Worm (Caenorhabditis elegans) whole organism, mixed stage, embryonic: ENCODE measurements around the gene srz-67.
A peak's percentile ranks its signal among the peaks of the same experiment; 100 is the strongest.

Experiments
- M03D4.4 ChIP-seq: sonication (generic microtip); optimal IDR thresholded peaks from 2 replicates; lab custom pipeline; 2017; ENCODE audit warnings: mild to moderate bottlenecking, missing genetic modification characterization, missing compliant biosample characterization
- bed-3 ChIP-seq: fragments of 200-800 bp; sonication (Bioruptor generic); optimal IDR thresholded peaks from 3 replicates; lab custom pipeline; 2018; ENCODE audit warnings: mild to moderate bottlenecking, missing genetic modification characterization, moderate library complexity, missing compliant biosample characterization
- blmp-1 ChIP-seq: fragments of 150-350 bp; optimal IDR thresholded peaks from 2 replicates; lab custom pipeline; 2014; ENCODE audit warnings: missing biosample characterization, missing genetic modification characterization
- ceh-43 ChIP-seq: fragments of 200-800 bp; sonication (Bioruptor generic); optimal IDR thresholded peaks from 2 replicates; lab custom pipeline; 2018; ENCODE audit warnings: mild to moderate bottlenecking, missing genetic modification characterization, moderate library complexity, missing compliant biosample characterization
- ceh-83 ChIP-seq: fragments of 200-800 bp; sonication (Bioruptor generic); optimal IDR thresholded peaks from 2 replicates; lab custom pipeline; 2018; ENCODE audit warnings: mild to moderate bottlenecking, missing genetic modification characterization, missing compliant biosample characterization
- drap-1 ChIP-seq: fragments of 200-800 bp; sonication (Bioruptor generic); optimal IDR thresholded peaks from 3 replicates; lab custom pipeline; 2018; ENCODE audit warnings: mild to moderate bottlenecking, missing genetic modification characterization, missing compliant biosample characterization
- elt-1 ChIP-seq: sonication (generic microtip); optimal IDR thresholded peaks from 2 replicates; lab custom pipeline; 2017; ENCODE audit warnings: missing genetic modification characterization, mild to moderate bottlenecking, missing compliant biosample characterization, antibody characterized with exemption, moderate library complexity, borderline replicate concordance; ENCODE audit not compliant: insufficient read depth
- elt-3 ChIP-seq: fragments of 150-350 bp; optimal IDR thresholded peaks from 2 replicates; lab custom pipeline; 2014; ENCODE audit warnings: missing biosample characterization, missing genetic modification characterization
- flh-1 ChIP-seq: fragments of 200-800 bp; sonication (Bioruptor generic); optimal IDR thresholded peaks from 2 replicates; lab custom pipeline; 2018; ENCODE audit warnings: mild to moderate bottlenecking, missing genetic modification characterization, moderate library complexity, missing compliant biosample characterization
- ham-2 ChIP-seq: fragments of 200-800 bp; sonication (Bioruptor generic); optimal IDR thresholded peaks from 2 replicates; lab custom pipeline; 2018; ENCODE audit warnings: mild to moderate bottlenecking, missing genetic modification characterization, missing compliant biosample characterization
- hlh-1 ChIP-seq: fragments of 150-350 bp; optimal IDR thresholded peaks from 2 replicates; lab custom pipeline; 2014; ENCODE audit warnings: missing biosample characterization, missing genetic modification reagents, missing genetic modification characterization
- lin-32 ChIP-seq: fragments of 200-800 bp; sonication (Bioruptor generic); optimal IDR thresholded peaks from 2 replicates; lab custom pipeline; 2018; ENCODE audit warnings: mild to moderate bottlenecking, missing genetic modification characterization, missing compliant biosample characterization
- lsy-2 ChIP-seq: fragments of 150-350 bp; optimal IDR thresholded peaks from 2 replicates; lab custom pipeline; 2014; ENCODE audit warnings: missing biosample characterization, missing genetic modification characterization
- mab-5 ChIP-seq: fragments of 150-350 bp; optimal IDR thresholded peaks from 2 replicates; lab custom pipeline; 2014; ENCODE audit warnings: missing biosample characterization, missing genetic modification characterization
- mep-1 ChIP-seq: fragments of 150-350 bp; optimal IDR thresholded peaks from 2 replicates; lab custom pipeline; 2017; ENCODE audit warnings: missing biosample characterization, missing genetic modification reagents, missing genetic modification characterization, inconsistent platforms
- mls-2 ChIP-seq: sonication (generic microtip); optimal IDR thresholded peaks from 2 replicates; lab custom pipeline; 2016; ENCODE audit warnings: mild to moderate bottlenecking, missing genetic modification characterization, moderate library complexity, missing compliant biosample characterization
- nhr-12 ChIP-seq: fragments of 150-350 bp; optimal IDR thresholded peaks from 2 replicates; lab custom pipeline; 2014; ENCODE audit warnings: missing biosample characterization, missing genetic modification characterization
- nhr-2 ChIP-seq: fragments of 150-350 bp; optimal IDR thresholded peaks from 2 replicates; lab custom pipeline; 2014; ENCODE audit warnings: missing biosample characterization, missing genetic modification characterization
- nhr-237 ChIP-seq: fragments of 150-350 bp; optimal IDR thresholded peaks from 2 replicates; lab custom pipeline; 2014; ENCODE audit warnings: missing biosample characterization, missing genetic modification characterization
- nhr-28 ChIP-seq: fragments of 150-350 bp; optimal IDR thresholded peaks from 2 replicates; lab custom pipeline; 2014; ENCODE audit warnings: missing biosample characterization, missing genetic modification characterization
- nhr-76 ChIP-seq: sonication (generic microtip); optimal IDR thresholded peaks from 2 replicates; lab custom pipeline; 2017; ENCODE audit warnings: missing biosample characterization, missing genetic modification characterization
- sem-2 ChIP-seq: fragments of 200-800 bp; sonication (Bioruptor generic); optimal IDR thresholded peaks from 2 replicates; lab custom pipeline; 2018; ENCODE audit warnings: mild to moderate bottlenecking, missing genetic modification characterization, missing compliant biosample characterization
- snpc-4 ChIP-seq: fragments of 150-350 bp; optimal IDR thresholded peaks from 2 replicates; lab custom pipeline; 2014; ENCODE audit warnings: missing biosample characterization, missing genetic modification characterization
- sptf-1 ChIP-seq: sonication (generic microtip); optimal IDR thresholded peaks from 2 replicates; lab custom pipeline; 2017; ENCODE audit warnings: mild to moderate bottlenecking, missing genetic modification characterization, moderate library complexity, missing compliant biosample characterization
- tbx-8 ChIP-seq: fragments of 200-800 bp; sonication (Bioruptor generic); optimal IDR thresholded peaks from 2 replicates; lab custom pipeline; 2018; ENCODE audit warnings: mild to moderate bottlenecking, missing genetic modification characterization, moderate library complexity, missing compliant biosample characterization
- unc-120 ChIP-seq: sonication (generic microtip); optimal IDR thresholded peaks from 2 replicates; lab custom pipeline; 2017; ENCODE audit warnings: missing genetic modification characterization, missing compliant biosample characterization; ENCODE audit not compliant: poor library complexity, severe bottlenecking
- unc-39 ChIP-seq: fragments of 150-350 bp; optimal IDR thresholded peaks from 2 replicates; lab custom pipeline; 2014; ENCODE audit warnings: missing biosample characterization, missing genetic modification characterization
- unc-62 ChIP-seq: fragments of 150-350 bp; optimal IDR thresholded peaks from 2 replicates; lab custom pipeline; 2014; ENCODE audit warnings: missing biosample characterization, missing genetic modification reagents, missing genetic modification characterization
- zip-8 ChIP-seq: fragments of 150-350 bp; optimal IDR thresholded peaks from 2 replicates; lab custom pipeline; 2014; ENCODE audit warnings: missing biosample characterization, missing genetic modification characterization

The srz-67 gene

DNA sequence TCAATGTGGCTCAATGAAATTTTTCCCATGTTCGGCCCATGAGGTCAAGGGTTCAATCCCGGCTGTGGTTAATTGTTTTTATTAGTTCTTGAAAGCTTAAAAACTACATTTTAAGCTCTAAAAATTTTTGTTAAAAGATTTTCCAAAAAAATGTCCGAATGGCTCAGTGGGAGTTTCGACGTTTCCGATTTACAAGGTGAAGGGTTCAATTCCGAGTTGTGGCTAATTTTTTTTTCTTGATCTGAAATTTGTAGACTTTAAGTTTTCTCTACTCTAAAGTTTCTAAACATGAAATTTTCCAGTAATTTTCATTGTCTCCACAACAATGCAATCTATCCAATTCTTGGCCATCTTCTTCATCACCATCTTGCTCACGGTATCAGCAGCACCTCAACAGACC, 25.6 kb upstream of the srz-67 start, which contains the start of gene F02E11.2:
TSS of gene F02E11.2 (plus strand) at position 301 of the 400 bp plus-strand sequence.
- TF ChIP-seq ceh-43 (no peak), mls-2 (tag; lab: Kevin White, UChicago) (no peak), sem-2 (no peak)

DNA sequence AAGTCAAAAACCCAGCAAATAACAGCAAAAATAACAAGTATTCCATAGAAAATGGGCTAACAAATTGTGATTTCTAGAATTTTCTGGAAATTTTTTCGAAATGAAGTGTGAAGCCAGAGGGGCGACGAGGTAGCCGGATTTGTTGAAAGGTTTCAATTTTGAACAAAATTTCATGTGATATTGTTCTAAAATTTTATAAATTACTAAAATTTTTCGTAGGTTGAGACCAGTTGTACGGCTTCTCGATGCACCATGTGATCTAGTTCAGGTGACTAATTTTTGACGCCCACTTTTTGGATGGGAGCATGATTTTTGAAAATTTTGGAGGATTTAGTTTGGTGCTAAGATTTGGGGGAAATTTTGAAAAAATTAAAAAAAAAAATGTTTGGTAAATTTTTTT, 22.3 kb upstream of the srz-67 start, which contains the start of gene gcy-19:
TSS of gene gcy-19 (minus strand) at position 101 of the 400 bp plus-strand sequence.
- TF ChIP-seq nhr-12 (no peak), ceh-43 (no peak), unc-120 (tag; lab: Kevin White, UChicago) (no peak), zip-8 (tag; lab: Kevin White, UChicago) (no peak), unc-39 (tag; lab: Kevin White, UChicago) (no peak), snpc-4 (tag; lab: Kevin White, UChicago) (no peak), M03D4.4 (tag; lab: Kevin White, UChicago) (no peak), lin-32 (GFP tag; lab: Kevin White, UChicago) (no peak), nhr-76 (tag; lab: Kevin White, UChicago) (no peak), mab-5 (tag; lab: Kevin White, UChicago) (no peak), lsy-2 (no peak), mls-2 (tag; lab: Kevin White, UChicago) (no peak), nhr-28 (tag; lab: Kevin White, UChicago) (no peak)

DNA sequence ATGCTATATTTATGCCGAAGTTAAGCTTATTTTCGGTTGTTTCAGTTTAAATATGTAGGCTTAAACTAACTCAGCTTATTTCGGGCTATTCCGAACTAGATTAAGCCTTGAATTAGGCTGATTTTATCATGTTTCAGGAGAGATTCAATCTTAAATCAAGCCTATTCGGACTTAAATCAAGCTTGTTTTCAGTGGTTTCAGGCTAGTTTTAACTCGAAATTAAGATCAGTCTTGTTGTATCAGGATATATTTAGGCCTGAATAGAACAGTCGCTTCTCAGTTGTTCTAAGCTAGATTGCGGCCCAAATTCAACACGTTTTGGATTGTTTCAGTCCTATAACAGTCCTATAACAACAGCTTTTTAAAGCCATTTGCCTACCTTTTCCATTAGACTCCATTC, 14.8 kb upstream of the srz-67 start:
- no peak for TF ChIP-seq flh-1 (GFP tag; lab: Kevin White, UChicago)

DNA sequence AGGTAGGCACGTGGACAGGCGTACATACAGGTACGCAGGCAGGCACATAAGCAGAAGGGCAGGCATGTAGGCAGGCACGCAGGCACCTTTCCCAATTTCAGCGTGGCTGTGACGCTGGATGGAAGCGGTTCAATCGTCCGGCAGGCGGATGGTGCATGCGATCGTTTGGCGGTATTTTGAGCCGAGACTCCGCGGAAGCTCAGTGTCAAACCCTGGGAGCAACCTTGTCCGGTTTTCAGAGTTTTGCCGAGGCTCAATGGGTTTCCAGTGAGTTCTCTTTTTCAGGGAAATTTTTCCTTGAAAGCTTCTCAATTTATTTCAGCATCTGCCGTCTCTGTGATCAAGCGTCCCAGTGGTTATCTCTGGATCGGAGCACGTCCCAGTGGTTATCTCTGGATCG, 13.3 kb upstream of the srz-67 start:
- TF ChIP-seq unc-62 (GFP tag; lab: Kevin White, UChicago) (no peak), blmp-1 (no peak), nhr-237 (no peak), flh-1 (GFP tag; lab: Kevin White, UChicago) (no peak), ceh-83 (no peak), mab-5 (tag; lab: Kevin White, UChicago) (no peak), mls-2 (tag; lab: Kevin White, UChicago) (no peak), elt-3 (tag; lab: Kevin White, UChicago) (no peak), lsy-2 (no peak), ham-2 (no peak), tbx-8 (GFP tag; lab: Kevin White, UChicago) (no peak), unc-120 (tag; lab: Kevin White, UChicago) (no peak)

DNA sequence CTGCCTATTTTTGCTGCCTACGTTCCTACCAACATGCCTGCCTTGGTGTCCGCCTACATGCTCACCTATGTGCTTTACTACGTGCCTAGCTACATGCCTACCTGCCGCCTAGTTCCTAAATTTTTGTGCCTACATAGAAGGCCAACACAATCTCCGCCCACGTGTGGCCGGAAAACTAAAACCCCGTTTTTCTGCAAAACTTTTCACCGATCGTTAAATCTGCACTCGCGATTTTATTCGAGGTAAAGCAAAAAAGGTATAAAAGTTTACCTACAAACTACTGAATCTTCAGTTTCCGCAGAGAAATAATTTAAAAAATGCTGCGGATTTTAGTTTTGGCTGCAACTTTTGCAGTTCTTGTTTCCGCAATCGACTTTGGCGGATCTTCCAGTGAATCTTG, 12.5 kb upstream of the srz-67 start, which contains the start of gene clec-124:
TSS of gene clec-124 (plus strand) at position 301 of the 400 bp plus-strand sequence.
- no peak for TF ChIP-seq ceh-83
- TF ChIP-seq elt-1 (tag; lab: Kevin White, UChicago): no peak
- TF ChIP-seq drap-1 (GFP tag; lab: Kevin White, UChicago): no peak
- TF ChIP-seq sptf-1: no peak
- TF ChIP-seq elt-3 (tag; lab: Kevin White, UChicago): no peak
- TF ChIP-seq unc-62 (GFP tag; lab: Kevin White, UChicago): no peak
- TF ChIP-seq mep-1 (tag; lab: Kevin White, UChicago): no peak
- no peak for TF ChIP-seq nhr-76 (tag; lab: Kevin White, UChicago)
- no peak for TF ChIP-seq nhr-2 (tag; lab: Kevin White, UChicago)
- no peak for TF ChIP-seq bed-3 (GFP tag; lab: Kevin White, UChicago)
- TF ChIP-seq unc-120 (tag; lab: Kevin White, UChicago): no peak
- TF ChIP-seq ceh-43: no peak
- TF ChIP-seq mls-2 (tag; lab: Kevin White, UChicago): no peak
- no peak for TF ChIP-seq ham-2
- no peak for TF ChIP-seq mab-5 (tag; lab: Kevin White, UChicago)

DNA sequence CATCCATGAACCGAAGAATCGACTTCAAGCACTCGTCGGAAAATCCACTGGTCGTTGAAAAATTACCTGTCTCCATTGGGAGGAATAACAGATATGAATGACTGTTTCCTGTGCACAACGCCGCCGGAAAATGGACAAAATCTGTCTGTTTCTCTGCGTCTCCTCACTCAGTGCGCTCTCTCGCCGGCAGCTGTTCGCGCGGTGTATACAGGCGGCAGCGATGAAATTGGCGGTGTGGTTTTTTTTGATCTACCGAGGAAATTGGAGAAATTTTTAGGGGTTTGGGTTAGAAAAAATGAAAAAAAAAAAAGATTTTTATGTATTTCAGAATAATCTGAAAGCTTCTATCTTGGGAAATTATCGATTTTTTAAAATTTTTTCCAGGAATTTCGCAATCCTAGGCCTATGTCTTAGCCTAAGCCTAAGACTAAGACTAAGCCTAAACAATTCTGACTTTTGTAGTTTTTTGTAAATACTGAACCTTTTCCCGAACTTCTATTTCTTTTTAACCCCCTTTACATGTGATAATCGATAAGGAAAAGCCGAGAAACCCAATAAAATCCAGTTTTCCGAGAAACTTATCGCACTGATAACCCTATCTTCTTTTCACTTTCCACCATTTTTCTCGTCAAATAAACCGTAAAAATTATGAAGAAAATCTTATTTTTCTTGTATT, 11.2 kb upstream of the srz-67 start, which contains the start of the genes fbxc-50 and C17F4.2:
TSS of gene fbxc-50 (minus strand) at position 81 of the 676 bp plus-strand sequence.
TSS of gene C17F4.2 (plus strand) at position 626 of the 676 bp plus-strand sequence.
- TF ChIP-seq hlh-1 (tag; lab: Kevin White, UChicago): peak; percentile 35
- no peak for TF ChIP-seq zip-8 (tag; lab: Kevin White, UChicago)
- TF ChIP-seq, all 35 proteins: peak for 1
